Fruit fly (Drosophila melanogaster): ENCODE measurements around the gene Nuak.

DNA sequence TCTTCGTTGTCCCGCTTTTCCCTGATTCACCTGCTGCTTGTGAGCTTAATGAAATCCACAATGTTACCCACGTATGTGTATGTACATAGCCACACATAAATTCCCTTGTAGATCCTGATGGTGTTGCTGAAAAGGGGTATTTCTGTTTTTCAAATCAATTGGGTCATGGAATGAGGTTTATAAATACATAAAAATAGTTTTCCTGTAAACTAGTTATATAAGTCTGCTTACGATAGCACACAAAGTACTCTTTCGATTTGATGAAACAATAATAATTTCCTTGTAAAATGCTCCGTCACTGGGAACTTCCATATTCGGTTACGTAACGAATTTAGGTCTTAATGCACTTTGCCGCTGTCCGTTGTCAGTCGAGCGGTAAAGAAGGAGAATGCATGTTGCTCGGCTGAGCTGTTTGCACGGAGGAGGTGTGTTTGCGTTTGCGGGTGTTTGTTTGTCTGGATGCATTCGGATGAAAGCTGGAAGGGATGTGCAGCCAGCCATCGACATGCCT lies 5.9 kb downstream of the Nuak start:
- TF ChIP-seq CG8478 (optimal IDR thresholded peaks at IDR 0.05), result no peak
- TF ChIP-seq CTCF (optimal IDR thresholded peaks at IDR 0.05), result no peak
